Worm (Caenorhabditis elegans) whole organism, mixed stage, embryonic: Measurements from ENCODE around the gene dpy-3.

Experiments
- M03D4.4 ChIP-seq: sonication (generic microtip); optimal IDR thresholded peaks from 2 replicates; lab custom pipeline; 2017; ENCODE audit warnings: mild to moderate bottlenecking, missing genetic modification characterization, missing compliant biosample characterization
- bed-3 ChIP-seq: fragments of 200-800 bp; sonication (Bioruptor generic); optimal IDR thresholded peaks from 3 replicates; lab custom pipeline; 2018; ENCODE audit warnings: mild to moderate bottlenecking, missing genetic modification characterization, moderate library complexity, missing compliant biosample characterization
- blmp-1 ChIP-seq: fragments of 150-350 bp; optimal IDR thresholded peaks from 2 replicates; lab custom pipeline; 2014; ENCODE audit warnings: missing biosample characterization, missing genetic modification characterization
- ceh-39 ChIP-seq: fragments of 150-350 bp; optimal IDR thresholded peaks from 2 replicates; lab custom pipeline; 2014; ENCODE audit warnings: missing biosample characterization, missing genetic modification characterization
- ceh-43 ChIP-seq: fragments of 200-800 bp; sonication (Bioruptor generic); optimal IDR thresholded peaks from 2 replicates; lab custom pipeline; 2018; ENCODE audit warnings: mild to moderate bottlenecking, missing genetic modification characterization, moderate library complexity, missing compliant biosample characterization
- ceh-83 ChIP-seq: fragments of 200-800 bp; sonication (Bioruptor generic); optimal IDR thresholded peaks from 2 replicates; lab custom pipeline; 2018; ENCODE audit warnings: mild to moderate bottlenecking, missing genetic modification characterization, missing compliant biosample characterization
- ces-1 ChIP-seq: fragments of 150-350 bp; optimal IDR thresholded peaks from 2 replicates; lab custom pipeline; 2014; ENCODE audit warnings: missing biosample characterization, missing genetic modification reagents, missing genetic modification characterization
- cnd-1 ChIP-seq: fragments of 200-800 bp; sonication (Bioruptor generic); optimal IDR thresholded peaks from 2 replicates; lab custom pipeline; 2018; ENCODE audit warnings: mild to moderate bottlenecking, missing genetic modification characterization, missing compliant biosample characterization
- drap-1 ChIP-seq: fragments of 200-800 bp; sonication (Bioruptor generic); optimal IDR thresholded peaks from 3 replicates; lab custom pipeline; 2018; ENCODE audit warnings: mild to moderate bottlenecking, missing genetic modification characterization, missing compliant biosample characterization
- elt-1 ChIP-seq: sonication (generic microtip); optimal IDR thresholded peaks from 2 replicates; lab custom pipeline; 2017; ENCODE audit warnings: missing genetic modification characterization, mild to moderate bottlenecking, missing compliant biosample characterization, antibody characterized with exemption, moderate library complexity, borderline replicate concordance; ENCODE audit not compliant: insufficient read depth
- elt-3 ChIP-seq: fragments of 150-350 bp; optimal IDR thresholded peaks from 2 replicates; lab custom pipeline; 2014; ENCODE audit warnings: missing biosample characterization, missing genetic modification characterization
- flh-1 ChIP-seq: fragments of 200-800 bp; sonication (Bioruptor generic); optimal IDR thresholded peaks from 2 replicates; lab custom pipeline; 2018; ENCODE audit warnings: mild to moderate bottlenecking, missing genetic modification characterization, moderate library complexity, missing compliant biosample characterization
- ham-2 ChIP-seq: fragments of 200-800 bp; sonication (Bioruptor generic); optimal IDR thresholded peaks from 2 replicates; lab custom pipeline; 2018; ENCODE audit warnings: mild to moderate bottlenecking, missing genetic modification characterization, missing compliant biosample characterization
- hlh-1 ChIP-seq: fragments of 150-350 bp; optimal IDR thresholded peaks from 2 replicates; lab custom pipeline; 2014; ENCODE audit warnings: missing biosample characterization, missing genetic modification reagents, missing genetic modification characterization
- lin-32 ChIP-seq: fragments of 200-800 bp; sonication (Bioruptor generic); optimal IDR thresholded peaks from 2 replicates; lab custom pipeline; 2018; ENCODE audit warnings: mild to moderate bottlenecking, missing genetic modification characterization, missing compliant biosample characterization
- lsy-2 ChIP-seq: fragments of 150-350 bp; optimal IDR thresholded peaks from 2 replicates; lab custom pipeline; 2014; ENCODE audit warnings: missing biosample characterization, missing genetic modification characterization
- mab-5 ChIP-seq: fragments of 150-350 bp; optimal IDR thresholded peaks from 2 replicates; lab custom pipeline; 2014; ENCODE audit warnings: missing biosample characterization, missing genetic modification characterization
- mep-1 ChIP-seq: fragments of 150-350 bp; optimal IDR thresholded peaks from 2 replicates; lab custom pipeline; 2017; ENCODE audit warnings: missing biosample characterization, missing genetic modification reagents, missing genetic modification characterization, inconsistent platforms
- mls-2 ChIP-seq: sonication (generic microtip); optimal IDR thresholded peaks from 2 replicates; lab custom pipeline; 2016; ENCODE audit warnings: mild to moderate bottlenecking, missing genetic modification characterization, moderate library complexity, missing compliant biosample characterization
- nhr-12 ChIP-seq: fragments of 150-350 bp; optimal IDR thresholded peaks from 2 replicates; lab custom pipeline; 2014; ENCODE audit warnings: missing biosample characterization, missing genetic modification characterization
- nhr-2 ChIP-seq: fragments of 150-350 bp; optimal IDR thresholded peaks from 2 replicates; lab custom pipeline; 2014; ENCODE audit warnings: missing biosample characterization, missing genetic modification characterization
- nhr-237 ChIP-seq: fragments of 150-350 bp; optimal IDR thresholded peaks from 2 replicates; lab custom pipeline; 2014; ENCODE audit warnings: missing biosample characterization, missing genetic modification characterization
- nhr-28 ChIP-seq: fragments of 150-350 bp; optimal IDR thresholded peaks from 2 replicates; lab custom pipeline; 2014; ENCODE audit warnings: missing biosample characterization, missing genetic modification characterization
- nhr-76 ChIP-seq: sonication (generic microtip); optimal IDR thresholded peaks from 2 replicates; lab custom pipeline; 2017; ENCODE audit warnings: missing biosample characterization, missing genetic modification characterization
- pha-4 ChIP-seq: fragments of 150-350 bp; optimal IDR thresholded peaks from 2 replicates; lab custom pipeline; 2018; ENCODE audit warnings: missing biosample characterization, missing genetic modification reagents, missing genetic modification characterization
- sem-2 ChIP-seq: fragments of 200-800 bp; sonication (Bioruptor generic); optimal IDR thresholded peaks from 2 replicates; lab custom pipeline; 2018; ENCODE audit warnings: mild to moderate bottlenecking, missing genetic modification characterization, missing compliant biosample characterization
- tbx-8 ChIP-seq: fragments of 200-800 bp; sonication (Bioruptor generic); optimal IDR thresholded peaks from 2 replicates; lab custom pipeline; 2018; ENCODE audit warnings: mild to moderate bottlenecking, missing genetic modification characterization, moderate library complexity, missing compliant biosample characterization
- unc-120 ChIP-seq: sonication (generic microtip); optimal IDR thresholded peaks from 2 replicates; lab custom pipeline; 2017; ENCODE audit warnings: missing genetic modification characterization, missing compliant biosample characterization; ENCODE audit not compliant: poor library complexity, severe bottlenecking
- unc-62 ChIP-seq: fragments of 150-350 bp; optimal IDR thresholded peaks from 2 replicates; lab custom pipeline; 2014; ENCODE audit warnings: missing biosample characterization, missing genetic modification reagents, missing genetic modification characterization
- zip-8 ChIP-seq: fragments of 150-350 bp; optimal IDR thresholded peaks from 2 replicates; lab custom pipeline; 2014; ENCODE audit warnings: missing biosample characterization, missing genetic modification characterization
- ztf-11 ChIP-seq: fragments of 150-350 bp; optimal IDR thresholded peaks from 2 replicates; lab custom pipeline; 2014; ENCODE audit warnings: missing biosample characterization, missing genetic modification characterization

dpy-3 gene

DNA sequence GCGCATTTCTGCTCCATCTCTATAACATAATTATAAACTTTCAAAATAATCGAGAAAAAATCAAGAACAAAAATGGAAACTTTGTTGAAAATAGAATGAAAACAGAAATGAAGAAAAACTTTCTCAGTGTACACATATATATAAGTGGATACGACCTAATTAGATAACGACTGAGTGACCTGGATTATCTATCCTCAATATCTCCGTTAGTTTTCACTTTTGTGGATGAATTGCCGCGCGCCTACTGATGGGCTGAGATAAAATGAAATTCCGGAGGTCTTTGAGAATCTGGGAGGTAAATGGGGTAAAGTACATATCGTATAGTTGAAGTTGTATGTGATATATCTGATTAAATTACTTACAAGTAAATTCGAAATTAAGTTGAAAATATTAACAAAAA lies at the start of gene dpy-3:
dpy-3 (minus strand) TSS at position 19 of the 400 bp plus-strand sequence.
- TF ChIP-seq sem-2 (GFP tag; lab: Kevin White, UChicago) = no peak
- TF ChIP-seq tbx-8 = no peak
- peak; percentile 95 for TF ChIP-seq elt-1 (tag; lab: Kevin White, UChicago)
- no peak for TF ChIP-seq nhr-28 (tag; lab: Kevin White, UChicago)
- no peak for TF ChIP-seq hlh-1 (tag; lab: Kevin White, UChicago)
- TF ChIP-seq mls-2 (tag; lab: Kevin White, UChicago) = no peak
- no peak for TF ChIP-seq bed-3 (GFP tag; lab: Kevin White, UChicago)
- TF ChIP-seq ceh-83 (GFP tag; lab: Kevin White, UChicago) = no peak
- TF ChIP-seq blmp-1 (tag; lab: Kevin White, UChicago) = peak; percentile 87
- peak; percentile 35 for TF ChIP-seq ham-2 (GFP tag; lab: Kevin White, UChicago)
- no peak for TF ChIP-seq cnd-1 (tag; lab: Kevin White, UChicago)
- TF ChIP-seq nhr-76 (tag; lab: Kevin White, UChicago) = no peak
- TF ChIP-seq ces-1 (GFP tag; lab: Kevin White, UChicago) = no peak
- TF ChIP-seq ztf-11 = no peak
- TF ChIP-seq M03D4.4 (tag; lab: Kevin White, UChicago) = no peak
- TF ChIP-seq lin-32 (GFP tag; lab: Kevin White, UChicago) = no peak
- no peak for TF ChIP-seq unc-120 (tag; lab: Kevin White, UChicago)
- TF ChIP-seq elt-3 (tag; lab: Kevin White, UChicago) = peak; percentile 48
- TF ChIP-seq pha-4 (tag; lab: Kevin White, UChicago) = no peak
- no peak for TF ChIP-seq mep-1
- no peak for TF ChIP-seq flh-1 (GFP tag; lab: Kevin White, UChicago)
- TF ChIP-seq, all 35 proteins: peak for 4

DNA sequence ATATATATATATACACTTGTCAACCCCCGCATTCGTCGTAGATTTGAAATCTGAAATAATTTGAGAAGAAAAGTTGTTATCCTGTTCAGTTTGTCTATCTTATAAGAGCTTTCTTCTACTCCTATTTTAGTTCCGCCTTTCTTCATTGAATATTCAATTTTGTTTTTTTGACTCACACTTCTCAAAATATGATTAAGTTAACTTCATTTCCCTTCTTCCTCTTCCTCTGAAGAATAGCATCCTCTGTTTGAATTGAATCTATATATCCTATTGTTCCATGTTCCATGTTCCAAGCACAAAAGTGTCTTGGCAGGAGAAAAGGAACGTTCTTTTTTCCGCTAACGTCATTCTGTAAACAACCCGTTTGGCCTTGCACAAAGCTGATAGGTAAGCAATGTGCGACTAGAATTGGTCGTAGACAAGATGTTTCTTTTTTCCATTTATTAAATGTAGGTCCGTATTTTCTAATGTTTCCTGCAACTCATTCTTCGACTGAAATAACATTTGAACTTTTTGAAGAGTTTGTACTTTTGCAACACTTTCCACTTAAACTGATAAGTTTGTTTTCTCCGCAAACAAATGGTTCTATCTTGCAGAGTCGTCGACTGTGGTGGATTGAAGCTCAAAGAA lies 46.6 kb upstream of the dpy-3 start, which contains the start of gene gap-1:
gap-1 (plus strand) TSS at position 580 of the 630 bp plus-strand sequence.
- TF ChIP-seq elt-1 (tag; lab: Kevin White, UChicago) (no peak), ham-2 (GFP tag; lab: Kevin White, UChicago) (no peak), mep-1 (no peak), elt-3 (tag; lab: Kevin White, UChicago) (no peak), unc-62 (GFP tag; lab: Kevin White, UChicago) (no peak), mls-2 (tag; lab: Kevin White, UChicago) (no peak), unc-120 (tag; lab: Kevin White, UChicago) (no peak)
- TF ChIP-seq, all 35 proteins: peak for 0

DNA sequence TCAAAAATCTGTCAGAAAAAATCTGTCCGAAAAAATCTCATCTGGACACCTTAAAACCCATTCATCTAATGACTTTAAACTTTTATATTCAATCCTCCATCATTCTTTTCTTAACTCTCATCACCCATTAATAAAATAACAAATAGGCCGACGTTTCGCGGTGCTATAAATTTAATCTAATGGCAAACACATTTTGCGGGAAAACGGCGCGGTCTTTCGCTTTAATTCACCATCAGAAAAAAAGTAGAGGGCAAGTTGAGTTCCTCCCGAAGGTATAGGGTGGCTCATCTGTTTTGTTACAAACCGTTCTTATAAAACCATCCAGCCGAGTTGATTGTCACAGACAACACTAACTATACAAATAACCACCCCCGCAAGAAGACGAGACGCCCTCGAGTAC lies 45.3 kb upstream of the dpy-3 start:
- TF ChIP-seq blmp-1 (tag; lab: Kevin White, UChicago) = no peak
- TF ChIP-seq hlh-1 (tag; lab: Kevin White, UChicago) = no peak
- no peak for TF ChIP-seq flh-1 (GFP tag; lab: Kevin White, UChicago)
- TF ChIP-seq drap-1 = no peak
- no peak for TF ChIP-seq pha-4 (tag; lab: Kevin White, UChicago)
- no peak for TF ChIP-seq mep-1
- no peak for TF ChIP-seq lin-32 (GFP tag; lab: Kevin White, UChicago)
- TF ChIP-seq ceh-43 (GFP tag; lab: Kevin White, UChicago) = no peak
- no peak for TF ChIP-seq ceh-39 (tag; lab: Kevin White, UChicago)
- no peak for TF ChIP-seq lsy-2 (tag; lab: Kevin White, UChicago)
- TF ChIP-seq cnd-1 (tag; lab: Kevin White, UChicago) = no peak
- no peak for TF ChIP-seq nhr-76 (tag; lab: Kevin White, UChicago)
- TF ChIP-seq unc-62 (GFP tag; lab: Kevin White, UChicago) = no peak
- no peak for TF ChIP-seq M03D4.4 (tag; lab: Kevin White, UChicago)
- TF ChIP-seq zip-8 (tag; lab: Kevin White, UChicago) = no peak
- no peak for TF ChIP-seq tbx-8

DNA sequence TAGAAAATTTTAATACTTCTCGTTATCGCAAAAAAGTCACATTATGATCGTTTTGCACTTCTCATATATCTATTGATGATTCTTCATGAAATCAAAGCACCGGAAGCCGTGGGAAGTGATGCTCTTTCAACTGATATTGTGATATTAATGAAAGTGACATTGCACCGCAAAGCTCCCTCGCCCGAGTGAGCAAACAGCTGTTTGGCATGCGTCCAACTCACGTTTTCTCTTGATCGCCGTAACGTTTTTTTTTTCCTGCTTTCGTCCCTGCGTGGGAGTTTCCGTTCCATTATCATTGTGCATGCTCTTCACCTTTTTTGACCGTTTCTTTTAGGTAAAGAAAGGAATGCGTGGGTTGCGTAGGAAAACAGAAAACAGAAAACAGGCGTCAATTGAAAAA lies 43.4 kb upstream of the dpy-3 start:
- TF ChIP-seq unc-120 (tag; lab: Kevin White, UChicago) (peak; percentile 29), mab-5 (no peak), hlh-1 (tag; lab: Kevin White, UChicago) (peak; percentile 83)
- TF ChIP-seq, all 35 proteins: peak for 2

DNA sequence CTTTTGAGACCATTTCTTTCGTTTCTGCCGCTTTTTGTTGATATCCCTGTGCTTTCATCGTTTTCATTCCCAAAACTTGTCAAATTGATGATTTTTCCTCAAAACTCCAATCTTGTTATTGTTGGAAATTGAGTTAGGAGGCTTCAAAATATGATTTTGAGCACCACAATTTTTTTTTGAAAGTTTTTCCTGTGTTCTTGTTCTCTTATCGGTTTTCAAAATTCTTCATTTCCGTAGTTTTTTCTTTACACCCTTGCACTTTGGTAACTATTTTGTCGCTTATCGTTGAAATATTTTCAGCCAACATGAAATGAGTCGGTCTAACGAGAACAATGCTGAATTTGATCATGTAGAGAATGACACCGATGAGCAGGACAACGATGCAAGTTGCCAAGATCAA lies 35.1 kb upstream of the dpy-3 start, which contains the start of gene F48B9.1:
F48B9.1 (plus strand) TSS at position 301 of the 400 bp plus-strand sequence.
- TF ChIP-seq nhr-12 (tag; lab: Kevin White, UChicago) = no peak
- TF ChIP-seq tbx-8 = no peak
- no peak for TF ChIP-seq ces-1 (GFP tag; lab: Kevin White, UChicago)
- no peak for TF ChIP-seq unc-120 (tag; lab: Kevin White, UChicago)
- TF ChIP-seq elt-3 (tag; lab: Kevin White, UChicago) = no peak
- no peak for TF ChIP-seq nhr-28 (tag; lab: Kevin White, UChicago)
- no peak for TF ChIP-seq nhr-237
- no peak for TF ChIP-seq lsy-2 (tag; lab: Kevin White, UChicago)
- no peak for TF ChIP-seq lin-32 (GFP tag; lab: Kevin White, UChicago)
- no peak for TF ChIP-seq elt-1 (tag; lab: Kevin White, UChicago)
- no peak for TF ChIP-seq nhr-2 (tag; lab: Kevin White, UChicago)
- TF ChIP-seq ceh-43 (GFP tag; lab: Kevin White, UChicago) = no peak
- no peak for TF ChIP-seq blmp-1 (tag; lab: Kevin White, UChicago)
- no peak for TF ChIP-seq zip-8 (tag; lab: Kevin White, UChicago)
